Worm (Caenorhabditis elegans) whole organism, early embryonic: ENCODE data around the gene C25F9.15.

Experiments
- B0310.2 ChIP-seq: sonication (generic microtip); optimal IDR thresholded peaks from 2 replicates; lab custom pipeline; 2016; ENCODE audit warnings: mild to moderate bottlenecking, missing genetic modification characterization, missing compliant biosample characterization
- F13C5.2 ChIP-seq: sonication (generic microtip); optimal IDR thresholded peaks from 2 replicates; lab custom pipeline; 2017; ENCODE audit warnings: mild to moderate bottlenecking, missing genetic modification characterization, inconsistent platforms, missing compliant biosample characterization
- aly-1 ChIP-seq: sonication (generic microtip); optimal IDR thresholded peaks from 2 replicates; lab custom pipeline; 2016; ENCODE audit warnings: missing genetic modification characterization, missing compliant biosample characterization
- ama-1 ChIP-seq: fragments of 150-350 bp; optimal IDR thresholded peaks from 2 replicates; lab custom pipeline; 2014
- ceh-13 ChIP-seq: fragments of 200-800 bp; sonication (Bioruptor generic); optimal IDR thresholded peaks from 2 replicates; lab custom pipeline; 2018; ENCODE audit warnings: mild to moderate bottlenecking, missing genetic modification characterization, missing compliant biosample characterization
- ceh-36 ChIP-seq: sonication (generic microtip); optimal IDR thresholded peaks from 2 replicates; lab custom pipeline; 2016; ENCODE audit warnings: missing genetic modification characterization, inconsistent platforms, missing compliant biosample characterization
- ets-7 ChIP-seq: sonication (generic microtip); optimal IDR thresholded peaks from 2 replicates; lab custom pipeline; 2016; ENCODE audit warnings: missing genotype, missing genetic modification characterization, missing compliant biosample characterization
- hmbx-1 ChIP-seq: sonication (generic microtip); optimal IDR thresholded peaks from 2 replicates; lab custom pipeline; 2016; ENCODE audit warnings: mild to moderate bottlenecking, missing genetic modification characterization, missing compliant biosample characterization
- hmg-4 ChIP-seq: fragments of 200-800 bp; sonication (Bioruptor generic); optimal IDR thresholded peaks from 2 replicates; lab custom pipeline; 2018; ENCODE audit warnings: mild to moderate bottlenecking, missing genetic modification characterization, missing compliant biosample characterization
- hnd-1 ChIP-seq: sonication (generic microtip); optimal IDR thresholded peaks from 2 replicates; lab custom pipeline; 2016; ENCODE audit warnings: missing genetic modification characterization, missing compliant biosample characterization
- pes-1 ChIP-seq: fragments of 200-800 bp; sonication (Bioruptor generic); IDR thresholded peaks from 2 replicates; pipeline ENCODE4 v1.3.6; 2022; ENCODE audit warnings: missing genetic modification reagents, missing genetic modification characterization, missing compliant biosample characterization
- scrt-1 ChIP-seq: fragments of 200-800 bp; sonication (Bioruptor generic); IDR thresholded peaks from 2 replicates; pipeline ENCODE4 v1.3.6; 2022; ENCODE audit warnings: missing genetic modification characterization, missing compliant biosample characterization
- sea-1 ChIP-seq: fragments of 200-800 bp; sonication (Bioruptor generic); conservative IDR thresholded peaks from 2 replicates; pipeline ENCODE4 v1.3.6; 2022; ENCODE audit warnings: missing genetic modification characterization, missing compliant biosample characterization
- tbx-11 ChIP-seq: fragments of 200-800 bp; sonication (Bioruptor generic); IDR thresholded peaks from 2 replicates; pipeline ENCODE4 v1.3.6; 2022; ENCODE audit warnings: missing genetic modification characterization, missing compliant biosample characterization
- tbx-37 ChIP-seq: fragments of 200-800 bp; sonication (Bioruptor generic); conservative IDR thresholded peaks from 2 replicates; pipeline ENCODE4 v1.3.6; 2022; ENCODE audit warnings: missing genetic modification reagents, missing genetic modification characterization, missing compliant biosample characterization
- tra-4 ChIP-seq: sonication (generic microtip); optimal IDR thresholded peaks from 2 replicates; lab custom pipeline; 2017; ENCODE audit warnings: missing genetic modification characterization, missing compliant biosample characterization

C25F9.15 gene

ce11 chrV:19467574-19467973 lies 49.6 kb downstream of the C25F9.15 start, which contains the start of gene Y43F8B.23:
Gene Y43F8B.23 (minus strand): TSS chrV:19467648.
- TF ChIP-seq pes-1 (GFP tag; lab: Robert Waterston, UW) = no peak
- TF ChIP-seq tra-4 (tag; lab: Kevin White, UChicago) = no peak
- TF ChIP-seq hmg-4 (GFP tag; lab: Kevin White, UChicago) = no peak
- no peak for TF ChIP-seq ama-1 (lab: Kevin White, UChicago)
- TF ChIP-seq ceh-13 (GFP tag; lab: Kevin White, UChicago) = no peak
- TF ChIP-seq tbx-37 (GFP tag; lab: Robert Waterston, UW) = no peak
- TF ChIP-seq B0310.2 (tag; lab: Kevin White, UChicago) = no peak
- TF ChIP-seq sea-1 (GFP tag; lab: Robert Waterston, UW) = no peak
- TF ChIP-seq tbx-11 = no peak
- TF ChIP-seq aly-1 = no peak
- no peak for TF ChIP-seq ets-7 (tag; lab: Kevin White, UChicago)

ce11 chrV:19468083-19468482 lies 50.1 kb downstream of the C25F9.15 start, which contains the start of gene Y43F8B.12:
Gene Y43F8B.12 (plus strand): TSS chrV:19468383.
- TF ChIP-seq hmg-4 (GFP tag; lab: Kevin White, UChicago) (no peak), tbx-11 (no peak), ama-1 (lab: Kevin White, UChicago) (no peak), aly-1 (no peak), ceh-13 (GFP tag; lab: Kevin White, UChicago) (no peak), ceh-36 (tag; lab: Kevin White, UChicago) (no peak), ets-7 (tag; lab: Kevin White, UChicago) (no peak), hmbx-1 (no peak), tbx-37 (GFP tag; lab: Robert Waterston, UW) (no peak), tra-4 (tag; lab: Kevin White, UChicago) (no peak), hnd-1 (tag; lab: Kevin White, UChicago) (no peak), sea-1 (GFP tag; lab: Robert Waterston, UW) (no peak), pes-1 (GFP tag; lab: Robert Waterston, UW) (no peak), F13C5.2 (tag; lab: Kevin White, UChicago) (no peak), scrt-1 (GFP tag; lab: Robert Waterston, UW) (no peak)
